Worm (Caenorhabditis elegans) whole organism, mixed stage, embryonic: Measurements from ENCODE around the gene C35B1.4.

ENCODE experiments used
- M03D4.4 ChIP-seq: sonication (generic microtip); optimal IDR thresholded peaks from 2 replicates; lab custom pipeline; 2017; ENCODE audit warnings: mild to moderate bottlenecking, missing genetic modification characterization, missing compliant biosample characterization
- bed-3 ChIP-seq: fragments of 200-800 bp; sonication (Bioruptor generic); optimal IDR thresholded peaks from 3 replicates; lab custom pipeline; 2018; ENCODE audit warnings: mild to moderate bottlenecking, missing genetic modification characterization, moderate library complexity, missing compliant biosample characterization
- blmp-1 ChIP-seq: fragments of 150-350 bp; optimal IDR thresholded peaks from 2 replicates; lab custom pipeline; 2014; ENCODE audit warnings: missing biosample characterization, missing genetic modification characterization
- ceh-39 ChIP-seq: fragments of 150-350 bp; optimal IDR thresholded peaks from 2 replicates; lab custom pipeline; 2014; ENCODE audit warnings: missing biosample characterization, missing genetic modification characterization
- ceh-43 ChIP-seq: fragments of 200-800 bp; sonication (Bioruptor generic); optimal IDR thresholded peaks from 2 replicates; lab custom pipeline; 2018; ENCODE audit warnings: mild to moderate bottlenecking, missing genetic modification characterization, moderate library complexity, missing compliant biosample characterization
- ceh-83 ChIP-seq: fragments of 200-800 bp; sonication (Bioruptor generic); optimal IDR thresholded peaks from 2 replicates; lab custom pipeline; 2018; ENCODE audit warnings: mild to moderate bottlenecking, missing genetic modification characterization, missing compliant biosample characterization
- ces-1 ChIP-seq: fragments of 150-350 bp; optimal IDR thresholded peaks from 2 replicates; lab custom pipeline; 2014; ENCODE audit warnings: missing biosample characterization, missing genetic modification reagents, missing genetic modification characterization
- cnd-1 ChIP-seq: fragments of 200-800 bp; sonication (Bioruptor generic); optimal IDR thresholded peaks from 2 replicates; lab custom pipeline; 2018; ENCODE audit warnings: mild to moderate bottlenecking, missing genetic modification characterization, missing compliant biosample characterization
- drap-1 ChIP-seq: fragments of 200-800 bp; sonication (Bioruptor generic); optimal IDR thresholded peaks from 3 replicates; lab custom pipeline; 2018; ENCODE audit warnings: mild to moderate bottlenecking, missing genetic modification characterization, missing compliant biosample characterization
- elt-1 ChIP-seq: sonication (generic microtip); optimal IDR thresholded peaks from 2 replicates; lab custom pipeline; 2017; ENCODE audit warnings: missing genetic modification characterization, mild to moderate bottlenecking, missing compliant biosample characterization, antibody characterized with exemption, moderate library complexity, borderline replicate concordance; ENCODE audit not compliant: insufficient read depth
- flh-1 ChIP-seq: fragments of 200-800 bp; sonication (Bioruptor generic); optimal IDR thresholded peaks from 2 replicates; lab custom pipeline; 2018; ENCODE audit warnings: mild to moderate bottlenecking, missing genetic modification characterization, moderate library complexity, missing compliant biosample characterization
- ham-2 ChIP-seq: fragments of 200-800 bp; sonication (Bioruptor generic); optimal IDR thresholded peaks from 2 replicates; lab custom pipeline; 2018; ENCODE audit warnings: mild to moderate bottlenecking, missing genetic modification characterization, missing compliant biosample characterization
- hlh-1 ChIP-seq: fragments of 150-350 bp; optimal IDR thresholded peaks from 2 replicates; lab custom pipeline; 2014; ENCODE audit warnings: missing biosample characterization, missing genetic modification reagents, missing genetic modification characterization
- lin-13 ChIP-seq: fragments of 150-350 bp; optimal IDR thresholded peaks from 2 replicates; lab custom pipeline; 2014; ENCODE audit warnings: missing biosample characterization, missing genetic modification characterization
- lin-32 ChIP-seq: fragments of 200-800 bp; sonication (Bioruptor generic); optimal IDR thresholded peaks from 2 replicates; lab custom pipeline; 2018; ENCODE audit warnings: mild to moderate bottlenecking, missing genetic modification characterization, missing compliant biosample characterization
- lsy-2 ChIP-seq: fragments of 150-350 bp; optimal IDR thresholded peaks from 2 replicates; lab custom pipeline; 2014; ENCODE audit warnings: missing biosample characterization, missing genetic modification characterization
- mab-5 ChIP-seq: fragments of 150-350 bp; optimal IDR thresholded peaks from 2 replicates; lab custom pipeline; 2014; ENCODE audit warnings: missing biosample characterization, missing genetic modification characterization
- mep-1 ChIP-seq: fragments of 150-350 bp; optimal IDR thresholded peaks from 2 replicates; lab custom pipeline; 2017; ENCODE audit warnings: missing biosample characterization, missing genetic modification reagents, missing genetic modification characterization, inconsistent platforms
- mls-2 ChIP-seq: sonication (generic microtip); optimal IDR thresholded peaks from 2 replicates; lab custom pipeline; 2016; ENCODE audit warnings: mild to moderate bottlenecking, missing genetic modification characterization, moderate library complexity, missing compliant biosample characterization
- nhr-12 ChIP-seq: fragments of 150-350 bp; optimal IDR thresholded peaks from 2 replicates; lab custom pipeline; 2014; ENCODE audit warnings: missing biosample characterization, missing genetic modification characterization
- nhr-2 ChIP-seq: fragments of 150-350 bp; optimal IDR thresholded peaks from 2 replicates; lab custom pipeline; 2014; ENCODE audit warnings: missing biosample characterization, missing genetic modification characterization
- nhr-237 ChIP-seq: fragments of 150-350 bp; optimal IDR thresholded peaks from 2 replicates; lab custom pipeline; 2014; ENCODE audit warnings: missing biosample characterization, missing genetic modification characterization
- nhr-28 ChIP-seq: fragments of 150-350 bp; optimal IDR thresholded peaks from 2 replicates; lab custom pipeline; 2014; ENCODE audit warnings: missing biosample characterization, missing genetic modification characterization
- nhr-76 ChIP-seq: sonication (generic microtip); optimal IDR thresholded peaks from 2 replicates; lab custom pipeline; 2017; ENCODE audit warnings: missing biosample characterization, missing genetic modification characterization
- pha-4 ChIP-seq: fragments of 150-350 bp; optimal IDR thresholded peaks from 2 replicates; lab custom pipeline; 2018; ENCODE audit warnings: missing biosample characterization, missing genetic modification reagents, missing genetic modification characterization
- snpc-4 ChIP-seq: fragments of 150-350 bp; optimal IDR thresholded peaks from 2 replicates; lab custom pipeline; 2014; ENCODE audit warnings: missing biosample characterization, missing genetic modification characterization
- tbx-8 ChIP-seq: fragments of 200-800 bp; sonication (Bioruptor generic); optimal IDR thresholded peaks from 2 replicates; lab custom pipeline; 2018; ENCODE audit warnings: mild to moderate bottlenecking, missing genetic modification characterization, moderate library complexity, missing compliant biosample characterization
- unc-120 ChIP-seq: sonication (generic microtip); optimal IDR thresholded peaks from 2 replicates; lab custom pipeline; 2017; ENCODE audit warnings: missing genetic modification characterization, missing compliant biosample characterization; ENCODE audit not compliant: poor library complexity, severe bottlenecking
- unc-39 ChIP-seq: fragments of 150-350 bp; optimal IDR thresholded peaks from 2 replicates; lab custom pipeline; 2014; ENCODE audit warnings: missing biosample characterization, missing genetic modification characterization
- zip-8 ChIP-seq: fragments of 150-350 bp; optimal IDR thresholded peaks from 2 replicates; lab custom pipeline; 2014; ENCODE audit warnings: missing biosample characterization, missing genetic modification characterization
- ztf-11 ChIP-seq: fragments of 150-350 bp; optimal IDR thresholded peaks from 2 replicates; lab custom pipeline; 2014; ENCODE audit warnings: missing biosample characterization, missing genetic modification characterization

The C35B1.4 gene

DNA sequence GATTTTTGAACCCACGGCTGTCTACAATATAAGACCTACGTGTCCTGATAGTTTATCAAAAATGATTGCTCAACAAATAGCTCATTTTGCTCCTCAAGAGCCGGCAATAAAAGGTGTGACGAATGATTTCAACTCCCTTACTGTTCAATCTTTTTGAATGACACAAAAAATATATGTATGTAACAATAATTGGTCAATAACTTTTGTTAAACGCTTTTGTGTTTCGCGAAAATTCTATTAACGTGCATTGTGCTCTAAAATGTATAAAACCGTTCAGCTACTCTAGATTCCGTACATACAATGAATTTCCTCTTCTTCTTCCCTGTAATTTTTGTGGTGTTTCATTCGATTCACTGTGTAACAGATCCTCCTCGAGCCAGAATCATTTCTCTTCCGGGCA is at the start of gene C35B1.4:
TSS of gene C35B1.4 (plus strand) at position 301 of the 400 bp plus-strand sequence.
- TF ChIP-seq nhr-28 = no peak
- TF ChIP-seq snpc-4 (tag; lab: Kevin White, UChicago) = no peak
- no peak for TF ChIP-seq ceh-39 (tag; lab: Kevin White, UChicago)
- no peak for TF ChIP-seq ceh-83
- TF ChIP-seq, all 35 proteins: peak for 0

DNA sequence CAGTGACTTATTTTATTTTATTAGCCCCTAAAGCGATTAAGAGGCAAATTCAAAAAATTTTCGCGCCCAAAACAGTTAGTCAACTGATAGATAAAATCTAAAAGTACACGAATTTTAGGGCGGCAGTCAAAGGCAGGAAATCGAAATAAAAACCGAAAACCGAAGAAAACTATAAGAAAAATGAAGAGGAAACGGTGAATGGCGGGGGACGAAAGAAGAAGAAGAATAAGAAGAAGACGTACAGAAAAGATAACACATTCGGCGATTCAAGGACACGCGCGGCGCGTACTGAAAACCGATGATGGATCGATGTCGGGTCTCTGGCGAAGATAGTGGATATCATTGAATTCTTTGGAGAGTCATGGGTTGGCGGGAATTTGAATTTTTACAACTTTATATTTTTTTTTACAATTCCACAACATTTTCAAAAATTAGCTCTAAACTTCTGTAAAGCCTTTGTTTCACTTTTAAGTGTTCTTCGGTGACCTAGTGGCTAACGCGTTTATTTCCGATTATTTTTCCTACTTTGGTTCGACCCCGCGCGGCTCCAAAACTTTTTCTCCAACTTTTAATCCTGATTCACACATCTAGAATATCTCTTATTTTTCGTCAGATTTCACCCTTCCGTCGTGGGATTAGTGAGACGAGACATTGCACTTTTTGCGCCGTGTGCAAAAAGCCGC is 48.6 kb upstream of the C35B1.4 start:
- TF ChIP-seq tbx-8 (GFP tag; lab: Kevin White, UChicago) = no peak
- no peak for TF ChIP-seq unc-39 (tag; lab: Kevin White, UChicago)
- no peak for TF ChIP-seq lin-13 (tag; lab: Kevin White, UChicago)
- no peak for TF ChIP-seq ham-2 (GFP tag; lab: Kevin White, UChicago)
- TF ChIP-seq pha-4 (tag; lab: Kevin White, UChicago) = no peak
- TF ChIP-seq elt-1 (tag; lab: Kevin White, UChicago) = no peak
- no peak for TF ChIP-seq lsy-2 (tag; lab: Kevin White, UChicago)
- TF ChIP-seq nhr-28 = no peak
- no peak for TF ChIP-seq zip-8
- TF ChIP-seq snpc-4 (tag; lab: Kevin White, UChicago) = no peak
- TF ChIP-seq flh-1 (GFP tag; lab: Kevin White, UChicago) = no peak
- no peak for TF ChIP-seq hlh-1 (tag; lab: Kevin White, UChicago)

DNA sequence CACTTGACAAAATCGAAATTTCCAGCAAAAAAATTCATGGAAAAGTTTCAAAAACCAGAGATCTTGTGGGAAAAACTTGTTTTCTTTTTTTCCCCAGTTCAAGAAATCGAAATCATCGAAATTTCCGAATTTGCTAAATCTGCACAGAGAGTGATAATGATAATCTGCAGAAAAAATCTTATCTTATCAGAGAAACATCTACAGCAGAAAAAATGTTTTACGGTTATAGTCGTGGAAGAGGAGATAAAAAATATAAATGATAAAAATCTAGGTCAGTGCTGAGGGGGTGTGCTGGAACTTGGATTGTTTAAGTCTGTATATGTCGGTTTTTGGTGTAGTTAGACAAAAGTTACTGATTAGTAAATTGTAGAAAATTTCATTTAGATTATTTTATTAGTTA is 47.3 kb upstream of the C35B1.4 start:
- TF ChIP-seq mab-5 (tag; lab: Kevin White, UChicago) (no peak), nhr-2 (tag; lab: Kevin White, UChicago) (no peak), blmp-1 (no peak), nhr-12 (tag; lab: Kevin White, UChicago) (no peak), ceh-43 (GFP tag; lab: Kevin White, UChicago) (no peak), zip-8 (no peak), nhr-28 (no peak), tbx-8 (GFP tag; lab: Kevin White, UChicago) (no peak), ztf-11 (no peak), lin-13 (tag; lab: Kevin White, UChicago) (no peak), hlh-1 (tag; lab: Kevin White, UChicago) (no peak), nhr-237 (tag; lab: Kevin White, UChicago) (no peak), cnd-1 (no peak), M03D4.4 (tag; lab: Kevin White, UChicago) (no peak)

DNA sequence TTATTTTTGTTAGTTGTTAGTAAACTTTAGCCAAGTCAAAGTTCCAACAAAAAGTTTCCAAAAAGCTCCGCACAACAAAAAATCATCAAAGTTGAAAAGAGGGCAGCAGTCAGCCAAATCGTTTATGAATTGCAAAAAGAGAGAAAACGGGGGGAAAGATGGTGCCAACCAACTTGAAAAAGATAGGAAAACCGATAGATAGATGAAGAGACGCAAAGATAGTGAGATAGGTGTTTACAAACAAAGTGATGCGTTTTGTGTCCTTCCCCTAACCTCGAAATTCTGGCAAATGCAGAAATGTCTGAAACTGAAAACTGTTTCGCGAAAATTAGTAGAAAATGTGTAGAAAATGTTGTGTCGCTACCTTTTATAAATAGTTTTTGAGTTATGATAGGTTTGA is 46.1 kb upstream of the C35B1.4 start:
- TF ChIP-seq hlh-1 (tag; lab: Kevin White, UChicago) = peak; percentile 11
- no peak for TF ChIP-seq lsy-2 (tag; lab: Kevin White, UChicago)
- TF ChIP-seq, all 35 proteins: peak for 1

DNA sequence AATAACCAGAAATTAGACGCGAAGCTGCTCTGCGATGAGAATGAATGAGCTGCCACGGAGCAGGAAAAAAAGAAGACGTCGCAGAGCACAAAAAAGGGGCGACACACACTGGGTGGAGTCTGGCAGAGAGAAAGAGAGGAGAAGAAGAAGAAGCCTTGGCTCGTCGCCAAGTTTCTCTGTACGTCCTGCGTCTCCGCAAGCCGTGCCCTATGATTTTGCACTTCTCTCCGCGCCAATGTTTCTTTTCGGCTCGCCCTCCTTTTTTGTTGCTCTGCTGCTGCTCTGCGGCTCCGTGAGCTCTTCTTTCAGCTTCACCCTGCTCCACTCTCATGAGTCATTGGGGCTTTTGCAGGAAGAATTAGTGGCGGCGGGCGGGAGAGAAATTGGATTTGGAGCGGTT is 44.7 kb upstream of the C35B1.4 start, which contains the start of gene hlh-30:
TSS of gene hlh-30 (minus strand) at position 69 of the 400 bp plus-strand sequence.
- TF ChIP-seq ces-1 = peak; percentile 55
- TF ChIP-seq nhr-237 (tag; lab: Kevin White, UChicago) = no peak
- TF ChIP-seq ceh-83 = no peak
- peak; percentile 9 for TF ChIP-seq unc-120

DNA sequence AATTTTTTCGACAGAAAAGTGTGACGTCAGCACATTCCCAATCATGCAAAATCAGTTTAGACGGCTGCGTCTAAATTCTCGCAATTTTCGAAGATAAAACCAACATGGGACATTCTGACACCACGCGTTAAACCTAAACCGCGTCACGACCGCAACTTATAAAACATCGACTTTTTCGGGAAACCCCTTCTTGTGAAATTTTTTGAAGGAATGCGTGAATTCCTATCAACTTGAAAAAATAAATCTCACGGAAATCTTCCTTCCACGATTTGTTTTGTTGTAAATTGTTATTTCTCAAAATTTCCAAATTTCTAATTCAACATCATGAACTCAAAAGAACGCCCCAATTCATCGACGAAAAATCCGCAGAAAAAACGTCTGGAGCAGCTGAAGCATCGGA is 39.6 kb upstream of the C35B1.4 start, which contains the start of gene F35F11.2:
TSS of gene F35F11.2 (plus strand) at position 301 of the 400 bp plus-strand sequence.
- TF ChIP-seq nhr-237 (tag; lab: Kevin White, UChicago) (no peak), bed-3 (GFP tag; lab: Kevin White, UChicago) (no peak), unc-39 (tag; lab: Kevin White, UChicago) (no peak), elt-1 (tag; lab: Kevin White, UChicago) (no peak), nhr-2 (tag; lab: Kevin White, UChicago) (no peak)
- TF ChIP-seq, all 35 proteins: peak for 0

DNA sequence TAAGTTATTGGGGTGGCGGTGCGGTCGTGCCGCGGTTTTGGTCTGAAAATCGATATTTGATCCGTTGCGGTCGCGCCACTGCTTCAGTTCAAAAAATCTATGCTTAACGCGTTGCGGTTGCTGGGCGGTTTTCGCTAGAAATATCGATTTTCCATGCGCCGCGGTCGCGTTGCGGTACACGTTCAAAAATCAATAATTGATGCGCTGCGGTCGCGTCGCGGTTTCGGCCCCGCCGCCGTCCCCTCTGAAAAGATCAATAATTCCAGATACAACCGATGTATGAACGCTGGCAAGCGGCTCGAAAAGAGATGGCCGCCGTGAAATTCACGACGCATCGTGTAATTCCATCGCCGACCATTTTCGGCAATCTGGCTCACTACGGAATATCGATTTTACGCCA is 38.6 kb upstream of the C35B1.4 start:
- TF ChIP-seq lin-13 (tag; lab: Kevin White, UChicago) (no peak), snpc-4 (tag; lab: Kevin White, UChicago) (no peak), mep-1 (tag; lab: Kevin White, UChicago) (no peak), unc-39 (tag; lab: Kevin White, UChicago) (no peak), hlh-1 (tag; lab: Kevin White, UChicago) (no peak), nhr-76 (no peak), drap-1 (GFP tag; lab: Kevin White, UChicago) (no peak), bed-3 (GFP tag; lab: Kevin White, UChicago) (no peak), pha-4 (tag; lab: Kevin White, UChicago) (no peak), elt-1 (tag; lab: Kevin White, UChicago) (no peak), ceh-83 (no peak), mls-2 (tag; lab: Kevin White, UChicago) (no peak), lin-32 (GFP tag; lab: Kevin White, UChicago) (no peak)
